Fruit fly (Drosophila melanogaster): ENCODE measurements around the gene bor.

DNA sequence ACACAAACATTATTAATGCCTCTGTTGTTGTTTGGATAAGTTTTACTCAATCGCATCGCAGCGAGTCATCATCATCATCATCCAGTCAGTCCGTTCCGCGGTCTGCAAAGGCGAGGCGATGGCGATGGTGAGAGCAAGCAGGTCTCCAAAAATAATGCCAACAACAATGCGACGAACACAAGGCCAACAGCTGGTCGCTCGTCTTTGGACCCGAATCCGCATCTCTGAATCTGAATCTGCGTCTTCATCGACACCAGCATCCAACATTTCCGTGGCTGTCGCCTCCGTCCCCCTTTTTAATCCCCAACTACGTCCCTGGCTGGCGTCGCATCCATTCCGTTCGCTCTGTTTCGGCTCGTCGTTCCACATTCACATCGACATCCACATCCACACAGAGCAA, 29.6 kb downstream of the bor start:
- TF ChIP-seq CG13204 (GFP tag; optimal IDR thresholded peaks at IDR 0.05), result peak; percentile 90
- TF ChIP-seq Ets98B (GFP tag; IDR thresholded peaks at IDR 0.05), result no peak
- no peak for TF ChIP-seq CG14655 (GFP tag; optimal IDR thresholded peaks at IDR 0.05)
- TF ChIP-seq CG9948 (tag; optimal IDR thresholded peaks at IDR 0.05), result no peak
- TF ChIP-seq fd96Ca (GFP tag; IDR thresholded peaks at IDR 0.05), result no peak
- TF ChIP-seq CG34367 (tag; optimal IDR thresholded peaks at IDR 0.05), result no peak
- no peak for TF ChIP-seq CG10348 (GFP tag; IDR thresholded peaks at IDR 0.05)
- no peak for TF ChIP-seq CG32121 (GFP tag; IDR thresholded peaks at IDR 0.05)
- no peak for TF ChIP-seq CG8301 (tag; optimal IDR thresholded peaks at IDR 0.05)
- no peak for TF ChIP-seq Pif1B (GFP tag; optimal IDR thresholded peaks at IDR 0.05)
- TF ChIP-seq gl (tag; optimal IDR thresholded peaks at IDR 0.05), result no peak
- TF ChIP-seq Snoo (tag; optimal IDR thresholded peaks at IDR 0.05), result no peak
- no peak for TF ChIP-seq CG4496 (GFP tag; IDR thresholded peaks at IDR 0.05)

Measured in whole organism, pupa.